Fruit fly (Drosophila melanogaster): ENCODE data around the gene CG5880.

- TF ChIP-seq CG11617 (GFP tag; optimal IDR thresholded peaks at IDR 0.05) (peak; percentile 90), Crg-1 (GFP tag; optimal IDR thresholded peaks at IDR 0.05) (peak; percentile 83), cic (GFP tag; optimal IDR thresholded peaks at IDR 0.05) (peak; percentile 96), toe (GFP tag; optimal IDR thresholded peaks at IDR 0.05) (peak; percentile 93), CG14711 (tag; optimal IDR thresholded peaks at IDR 0.05) (peak; percentile 85), Hr96 (GFP tag; optimal IDR thresholded peaks at IDR 0.05) (peak; percentile 84), CG33017 (tag; optimal IDR thresholded peaks at IDR 0.05) (peak; percentile 85), CG12768 (GFP tag; optimal IDR thresholded peaks at IDR 0.05) (peak; percentile 90), pad (GFP tag; optimal IDR thresholded peaks at IDR 0.05) (peak; percentile 76), tj (GFP tag; optimal IDR thresholded peaks at IDR 0.05) (peak; percentile 86), kay (GFP tag; ENCODE audit: borderline replicate concordance) (no peak), CG5204 (GFP tag; optimal IDR thresholded peaks at IDR 0.05) (peak; percentile 88), CG1620 (GFP tag; optimal IDR thresholded peaks at IDR 0.05) (peak; percentile 91)
These were observed 4.6 kb upstream of the CG5880 start, which contains the start of the genes gb and CG5815 for dm6 chr3R:27111784-27112602.

Measured in whole organism, adult.